Worm (Caenorhabditis elegans) whole organism, L2 larva: ENCODE measurements around the gene K02D10.2.

Source experiments
- fos-1 ChIP-seq: fragments of 150-350 bp; optimal IDR thresholded peaks from 2 replicates; lab custom pipeline; 2014; ENCODE audit warnings: missing biosample characterization, missing genetic modification characterization
- lin-13 ChIP-seq: fragments of 150-350 bp; optimal IDR thresholded peaks from 2 replicates; lab custom pipeline; 2014; ENCODE audit warnings: missing biosample characterization, missing genetic modification reagents, missing genetic modification characterization
- mbf-1 ChIP-seq: sonication (generic microtip); optimal IDR thresholded peaks from 2 replicates; lab custom pipeline; 2017; ENCODE audit warnings: missing biosample characterization, missing genetic modification characterization
- mdl-1 ChIP-seq, 2 experiments: fragments of 150-350 bp in 1 of 2; sonication (generic microtip) in 1 of 2; optimal IDR thresholded peaks; 2 replicates each; lab custom pipeline; 2017; ENCODE audit warnings: missing biosample characterization in 2 of 2, missing genetic modification characterization in 2 of 2
- snpc-4 ChIP-seq: fragments of 150-350 bp; optimal IDR thresholded peaks from 2 replicates; lab custom pipeline; 2014; ENCODE audit warnings: missing biosample characterization, missing genetic modification characterization
- unc-62 ChIP-seq: fragments of 150-350 bp; optimal IDR thresholded peaks from 2 replicates; lab custom pipeline; 2014; ENCODE audit warnings: missing biosample characterization, missing genetic modification reagents, missing genetic modification characterization
- ztf-11 ChIP-seq: sonication (generic microtip); optimal IDR thresholded peaks from 2 replicates; lab custom pipeline; 2017; ENCODE audit warnings: missing biosample characterization, missing genetic modification characterization

DNA sequence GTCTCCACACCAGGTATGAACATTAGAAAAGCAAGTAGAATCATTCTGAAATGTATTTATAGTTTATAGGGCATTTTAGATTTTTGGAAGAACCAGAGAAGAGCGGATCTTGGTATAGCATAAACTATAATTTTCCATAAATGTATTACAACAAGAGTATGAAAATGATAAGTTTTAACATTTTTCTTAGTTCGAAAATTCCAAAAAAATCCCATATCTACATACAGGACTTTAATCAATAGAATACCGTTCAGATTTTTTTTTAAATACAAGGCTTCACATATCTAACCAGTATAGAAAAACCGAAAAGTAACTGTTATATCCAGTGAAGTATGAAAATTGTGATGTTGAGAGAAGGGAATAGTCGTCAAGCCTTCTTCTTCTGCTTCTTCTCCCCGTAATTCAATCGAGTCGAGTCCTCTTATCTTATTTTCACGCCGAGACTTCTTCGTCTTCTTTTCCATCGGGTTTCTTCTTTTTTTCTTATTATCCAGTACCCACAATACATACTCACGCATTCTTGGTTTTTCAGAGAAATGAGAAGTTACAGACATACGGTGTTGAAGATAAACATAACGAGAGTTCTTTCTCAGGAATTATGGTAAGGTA is 27.2 kb downstream of the K02D10.2 start, which contains the start of gene ZK370.6:
- TF ChIP-seq snpc-4 (tag; lab: Kevin White, UChicago) (no peak), mbf-1 (no peak), lin-13 (GFP tag; lab: Kevin White, UChicago) (no peak), mdl-1 (tag; optimal IDR thresholded peaks at IDR 0.05; lab: Kevin White, UChicago) (no peak), unc-62 (GFP tag; lab: Kevin White, UChicago) (no peak), fos-1 (no peak), ztf-11 (no peak)
